Fruit fly (Drosophila melanogaster): ENCODE data around the gene CG17078.

The CG17078 gene

dm6 chr2L:277122-277671, 837 bp downstream of the CG17078 start, which contains the start of gene smo (continued):
- peak; percentile 39 for TF ChIP-seq CoRest (tag; optimal IDR thresholded peaks at IDR 0.05)
- TF ChIP-seq CG11504 (tag; optimal IDR thresholded peaks at IDR 0.05), result peak; percentile 99
- no peak for TF ChIP-seq CG1529 (GFP tag; optimal IDR thresholded peaks at IDR 0.05)
- peak; percentile 10 for TF ChIP-seq CG1602 (GFP tag; optimal IDR thresholded peaks at IDR 0.05)
- TF ChIP-seq Max (GFP tag; optimal IDR thresholded peaks at IDR 0.05), result peak; percentile 44
- TF ChIP-seq Side (GFP tag; optimal IDR thresholded peaks at IDR 0.05), result peak; percentile 73
- TF ChIP-seq tna (GFP tag; IDR thresholded peaks at IDR 0.05; ENCODE audit: partially characterized antibody), result peak; percentile 53; the same call in 1 of the 2 replicates
- TF ChIP-seq CG31388 (GFP tag; optimal IDR thresholded peaks at IDR 0.05), result no peak
- TF ChIP-seq peb (GFP tag; IDR thresholded peaks at IDR 0.05), result no peak
- TF ChIP-seq vfl (GFP tag; optimal IDR thresholded peaks at IDR 0.05), result peak; percentile 3
- TF ChIP-seq Sox102F (GFP tag; optimal IDR thresholded peaks at IDR 0.05), result no peak
- peak; percentile 22 for TF ChIP-seq her (GFP tag; optimal IDR thresholded peaks at IDR 0.05)
- no peak for TF ChIP-seq CG11695 (GFP tag; IDR thresholded peaks at IDR 0.05)
- TF ChIP-seq bab2 (GFP tag; optimal IDR thresholded peaks at IDR 0.05), result peak; percentile 30
- peak; percentile 44; the same call in 1 of the 2 replicates for TF ChIP-seq slbo (GFP tag; IDR thresholded peaks at IDR 0.05)
- TF ChIP-seq ci (GFP tag; IDR thresholded peaks at IDR 0.05), result no peak
- TF ChIP-seq unc-4 (GFP tag; IDR thresholded peaks at IDR 0.05; ENCODE audit: partially characterized antibody), result peak; percentile 87
- no peak for TF ChIP-seq CG8388 (GFP tag; optimal IDR thresholded peaks at IDR 0.05)
- TF ChIP-seq HmgZ (tag; optimal IDR thresholded peaks at IDR 0.05), result peak; percentile 70
- TF ChIP-seq CG6654 (GFP tag; optimal IDR thresholded peaks at IDR 0.05), result no peak
- TF ChIP-seq disco-r (GFP tag; optimal IDR thresholded peaks at IDR 0.05), result peak; percentile 34
- no peak for TF ChIP-seq ara (GFP tag; IDR thresholded peaks at IDR 0.05)
- TF ChIP-seq CG10462 (GFP tag; optimal IDR thresholded peaks at IDR 0.05), result no peak
- no peak for TF ChIP-seq Bdp1 (GFP tag; optimal IDR thresholded peaks at IDR 0.05)
- TF ChIP-seq Hr78 (GFP tag; optimal IDR thresholded peaks at IDR 0.05), result no peak
- TF ChIP-seq wdn (GFP tag; IDR thresholded peaks at IDR 0.05), result no peak
- no peak for TF ChIP-seq CG1024 (GFP tag; IDR thresholded peaks at IDR 0.05)
- peak; percentile 27 for TF ChIP-seq CG11398 (GFP tag; optimal IDR thresholded peaks at IDR 0.05)
- TF ChIP-seq CG1792 (GFP tag; optimal IDR thresholded peaks at IDR 0.05), result no peak
- no peak for TF ChIP-seq CG4328 (GFP tag; optimal IDR thresholded peaks at IDR 0.05)
- no peak for TF ChIP-seq ken (GFP tag; IDR thresholded peaks at IDR 0.05)
- TF ChIP-seq tll (GFP tag; optimal IDR thresholded peaks at IDR 0.05), result peak in 1 of 2 experiments; percentile 33
- peak in 1 of 2 experiments; percentile 2 for TF ChIP-seq Trl (optimal IDR thresholded peaks at IDR 0.05)
- TF ChIP-seq Trl (GFP tag; optimal IDR thresholded peaks at IDR 0.05), result peak; percentile 51
- peak; percentile 29 for TF ChIP-seq CG15601 (tag; optimal IDR thresholded peaks at IDR 0.05)
- peak; percentile 5 for TF ChIP-seq CG4424 (GFP tag; optimal IDR thresholded peaks at IDR 0.05)
- no peak for TF ChIP-seq gcm (GFP tag; optimal IDR thresholded peaks at IDR 0.05)
- peak; percentile 56 for TF ChIP-seq row (GFP tag; IDR thresholded peaks at IDR 0.05)
- peak in 1 of 2 experiments; percentile 19 for TF ChIP-seq crp (GFP tag; optimal IDR thresholded peaks at IDR 0.05)
- TF ChIP-seq MESR4 (GFP tag; optimal IDR thresholded peaks at IDR 0.05), result peak; percentile 67
- TF ChIP-seq zf30C (GFP tag; optimal IDR thresholded peaks at IDR 0.05), result no peak
- TF ChIP-seq CG8944 (GFP tag; optimal IDR thresholded peaks at IDR 0.05), result peak; percentile 54
- no peak for TF ChIP-seq CG31224 (GFP tag; IDR thresholded peaks at IDR 0.05)
- TF ChIP-seq CG2712 (tag; optimal IDR thresholded peaks at IDR 0.05), result peak; percentile 49
- no peak for TF ChIP-seq da (GFP tag; optimal IDR thresholded peaks at IDR 0.05)
- peak; percentile 51 for TF ChIP-seq CG4617 (GFP tag; optimal IDR thresholded peaks at IDR 0.05; ENCODE audit: borderline replicate concordance)
- TF ChIP-seq D (optimal IDR thresholded peaks at IDR 0.05), result peak; percentile 84
- TF ChIP-seq D (GFP tag; optimal IDR thresholded peaks at IDR 0.05), result no peak
- TF ChIP-seq gfzf (GFP tag; optimal IDR thresholded peaks at IDR 0.05), result peak; percentile 95
- TF ChIP-seq CG7928 (GFP tag; optimal IDR thresholded peaks at IDR 0.05), result peak; percentile 7
- TF ChIP-seq CG11085 (GFP tag; IDR thresholded peaks at IDR 0.05), result no peak
